Worm (Caenorhabditis elegans): ENCODE data around the gene flp-27.

The flp-27 gene

ce11 chrII:5652334-5652733 is 28.5 kb upstream of the flp-27 start, which contains the start of gene bli-2:
Gene bli-2, minus strand, starts transcription at chrII:5652434.
- TF ChIP-seq hlh-1 (tag; optimal IDR thresholded peaks at IDR 0.05) (no peak), nhr-76 (tag; optimal IDR thresholded peaks at IDR 0.05) (no peak), M03D4.4 (tag; optimal IDR thresholded peaks at IDR 0.05) (no peak), blmp-1 (tag; optimal IDR thresholded peaks at IDR 0.05) (no peak), ceh-43 (GFP tag; optimal IDR thresholded peaks at IDR 0.05) (no peak), nhr-237 (tag; optimal IDR thresholded peaks at IDR 0.05) (no peak), mls-2 (tag; optimal IDR thresholded peaks at IDR 0.05) (no peak), nhr-2 (tag; optimal IDR thresholded peaks at IDR 0.05) (no peak), sptf-1 (tag; optimal IDR thresholded peaks at IDR 0.05) (no peak), pha-4 (tag; optimal IDR thresholded peaks at IDR 0.05) (no peak), unc-39 (tag; optimal IDR thresholded peaks at IDR 0.05) (no peak), elt-1 (tag; optimal IDR thresholded peaks at IDR 0.05; ENCODE audit: borderline replicate concordance, insufficient read depth) (no peak), ztf-11 (tag; optimal IDR thresholded peaks at IDR 0.05) (no peak)

ce11 chrII:5654215-5654614 is 26.6 kb upstream of the flp-27 start, which contains the start of gene F59E12.1:
Gene F59E12.1, plus strand, starts transcription at chrII:5654515.
- TF ChIP-seq unc-120 (tag; optimal IDR thresholded peaks at IDR 0.05; ENCODE audit: poor library complexity, severe bottlenecking) = no peak
- no peak for TF ChIP-seq lsy-2 (tag; optimal IDR thresholded peaks at IDR 0.05)
- TF ChIP-seq nhr-2 (tag; optimal IDR thresholded peaks at IDR 0.05) = no peak
- no peak for TF ChIP-seq sptf-1 (tag; optimal IDR thresholded peaks at IDR 0.05)
- TF ChIP-seq drap-1 (GFP tag; optimal IDR thresholded peaks at IDR 0.05) = no peak
- no peak for TF ChIP-seq sem-2 (GFP tag; optimal IDR thresholded peaks at IDR 0.05)
- TF ChIP-seq flh-1 (GFP tag; optimal IDR thresholded peaks at IDR 0.05) = no peak
- TF ChIP-seq zip-8 (tag; optimal IDR thresholded peaks at IDR 0.05) = no peak
- no peak for TF ChIP-seq pha-4 (tag; optimal IDR thresholded peaks at IDR 0.05)
- no peak for TF ChIP-seq mls-2 (tag; optimal IDR thresholded peaks at IDR 0.05)
- no peak for TF ChIP-seq ces-1 (GFP tag; optimal IDR thresholded peaks at IDR 0.05)
- no peak for TF ChIP-seq unc-62 (GFP tag; optimal IDR thresholded peaks at IDR 0.05)
- no peak for TF ChIP-seq hlh-1 (tag; optimal IDR thresholded peaks at IDR 0.05)
- no peak for TF ChIP-seq mep-1 (tag; optimal IDR thresholded peaks at IDR 0.05)
- TF ChIP-seq nhr-28 (tag; optimal IDR thresholded peaks at IDR 0.05) = no peak
- TF ChIP-seq ham-2 (GFP tag; optimal IDR thresholded peaks at IDR 0.05) = no peak
- no peak for TF ChIP-seq tbx-8 (GFP tag; optimal IDR thresholded peaks at IDR 0.05)

- TF ChIP-seq M03D4.4 (tag; optimal IDR thresholded peaks at IDR 0.05) (no peak), ceh-83 (GFP tag; optimal IDR thresholded peaks at IDR 0.05) (no peak), ztf-11 (tag; optimal IDR thresholded peaks at IDR 0.05) (no peak), nhr-28 (tag; optimal IDR thresholded peaks at IDR 0.05) (no peak), nhr-237 (tag; optimal IDR thresholded peaks at IDR 0.05) (no peak), lin-32 (GFP tag; optimal IDR thresholded peaks at IDR 0.05) (no peak), snpc-4 (tag; optimal IDR thresholded peaks at IDR 0.05) (no peak), mep-1 (tag; optimal IDR thresholded peaks at IDR 0.05) (no peak), unc-120 (tag; optimal IDR thresholded peaks at IDR 0.05; ENCODE audit: poor library complexity, severe bottlenecking) (no peak), drap-1 (GFP tag; optimal IDR thresholded peaks at IDR 0.05) (no peak)
These were observed 21.1 kb upstream of the flp-27 start, which contains the start of gene fut-3 for ce11 chrII:5659675-5660074. Gene fut-3, minus strand, starts transcription at chrII:5659775.

- TF ChIP-seq sptf-1 (tag; optimal IDR thresholded peaks at IDR 0.05) = no peak
- no peak for TF ChIP-seq pha-4 (tag; optimal IDR thresholded peaks at IDR 0.05)
- TF ChIP-seq ceh-43 (GFP tag; optimal IDR thresholded peaks at IDR 0.05) = no peak
These were observed 20.6 kb upstream of the flp-27 start for ce11 chrII:5660155-5660554.

ce11 chrII:5660736-5661734 is 19.8 kb upstream of the flp-27 start, which contains the start of the genes ift-43 and mdt-26:
Gene ift-43, minus strand, starts transcription at chrII:5660786.
Gene mdt-26, plus strand, starts transcription at chrII:5661181.
- TF ChIP-seq mab-5 (tag; optimal IDR thresholded peaks at IDR 0.05) (peak; percentile 48), blmp-1 (tag; optimal IDR thresholded peaks at IDR 0.05) (no peak), cnd-1 (tag; optimal IDR thresholded peaks at IDR 0.05) (peak; percentile 80), unc-39 (tag; optimal IDR thresholded peaks at IDR 0.05) (no peak), nhr-28 (tag; optimal IDR thresholded peaks at IDR 0.05) (no peak), nhr-76 (tag; optimal IDR thresholded peaks at IDR 0.05) (no peak), ces-1 (GFP tag; optimal IDR thresholded peaks at IDR 0.05) (peak; percentile 36), tbx-8 (GFP tag; optimal IDR thresholded peaks at IDR 0.05) (no peak), nhr-237 (tag; optimal IDR thresholded peaks at IDR 0.05) (no peak), zip-8 (tag; optimal IDR thresholded peaks at IDR 0.05) (no peak), lin-32 (GFP tag; optimal IDR thresholded peaks at IDR 0.05) (no peak), ceh-39 (tag; optimal IDR thresholded peaks at IDR 0.05) (no peak), lin-13 (tag; optimal IDR thresholded peaks at IDR 0.05) (peak; percentile 73), unc-120 (tag; optimal IDR thresholded peaks at IDR 0.05; ENCODE audit: poor library complexity, severe bottlenecking) (peak; percentile 74), hlh-1 (tag; optimal IDR thresholded peaks at IDR 0.05) (peak; percentile 55), flh-1 (GFP tag; optimal IDR thresholded peaks at IDR 0.05) (peak; percentile 32), sptf-1 (tag; optimal IDR thresholded peaks at IDR 0.05) (peak; percentile 85), mls-2 (tag; optimal IDR thresholded peaks at IDR 0.05) (peak; percentile 40), lsy-2 (tag; optimal IDR thresholded peaks at IDR 0.05) (peak; percentile 86), drap-1 (GFP tag; optimal IDR thresholded peaks at IDR 0.05) (peak; percentile 70), mep-1 (tag; optimal IDR thresholded peaks at IDR 0.05) (peak; percentile 42), bed-3 (GFP tag; optimal IDR thresholded peaks at IDR 0.05) (no peak), ham-2 (GFP tag; optimal IDR thresholded peaks at IDR 0.05) (peak; percentile 78), ceh-83 (GFP tag; optimal IDR thresholded peaks at IDR 0.05) (no peak), nhr-12 (tag; optimal IDR thresholded peaks at IDR 0.05) (no peak), ceh-43 (GFP tag; optimal IDR thresholded peaks at IDR 0.05) (no peak), nhr-2 (tag; optimal IDR thresholded peaks at IDR 0.05) (no peak), pha-4 (tag; optimal IDR thresholded peaks at IDR 0.05) (peak; percentile 53), unc-62 (GFP tag; optimal IDR thresholded peaks at IDR 0.05) (peak; percentile 42), sem-2 (GFP tag; optimal IDR thresholded peaks at IDR 0.05) (no peak)
